Worm (Caenorhabditis elegans) whole organism, L4/young adult: ENCODE results near the gene F52E10.4.

ENCODE experiments used
- W03F9.2 ChIP-seq: fragments of 150-350 bp; optimal IDR thresholded peaks from 2 replicates; lab custom pipeline; 2014; ENCODE audit warnings: missing biosample characterization, missing genetic modification characterization
- dao-5 ChIP-seq: sonication (generic microtip); optimal IDR thresholded peaks from 2 replicates; lab custom pipeline; 2016; ENCODE audit warnings: missing genotype, missing genetic modification characterization, moderate library complexity, missing compliant biosample characterization

DNA sequence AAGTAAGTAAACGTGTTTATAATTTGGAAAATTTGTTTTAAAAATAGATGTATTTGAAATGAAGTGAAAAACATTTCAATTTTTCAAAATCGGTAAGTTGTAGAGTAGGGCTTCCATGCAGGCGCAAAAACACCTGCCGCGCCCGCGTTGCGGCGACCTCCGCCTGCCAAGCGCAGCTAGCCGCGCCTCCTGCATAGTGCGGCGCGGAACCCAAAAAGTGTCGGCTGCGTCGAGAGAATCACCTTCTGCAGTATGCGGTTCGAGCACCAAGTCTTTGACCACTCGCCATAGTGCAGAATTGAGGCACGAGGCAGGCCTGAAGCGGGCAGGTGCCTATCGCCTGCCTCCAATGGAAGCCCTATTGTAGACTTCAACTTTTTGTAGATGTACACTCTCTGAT is 16.9 kb upstream of the F52E10.4 start:
- TF ChIP-seq dao-5 (tag; lab: Kevin White, UChicago): no peak
- TF ChIP-seq W03F9.2: no peak
